Worm (Caenorhabditis elegans) whole organism, midembryonic: Measurements from ENCODE around the gene fbxb-58.

Experiments
- cog-1 ChIP-seq: sonication (generic microtip); optimal IDR thresholded peaks from 2 replicates; lab custom pipeline; 2016; ENCODE audit warnings: missing genetic modification characterization, missing compliant biosample characterization
- flt-1 ChIP-seq: fragments of 200-800 bp; sonication (Bioruptor generic); IDR thresholded peaks from 2 replicates; pipeline ENCODE4 v1.3.6; 2022; ENCODE audit warnings: missing genetic modification characterization, missing compliant biosample characterization
- med-1 ChIP-seq: sonication (generic microtip); optimal IDR thresholded peaks from 2 replicates; lab custom pipeline; 2017; ENCODE audit warnings: missing genetic modification characterization, mild to moderate bottlenecking, missing compliant biosample characterization, antibody characterized with exemption, missing genetic modification reagents; ENCODE audit not compliant: insufficient read depth
- ref-1 ChIP-seq: fragments of 200-800 bp; sonication (Bioruptor generic); conservative IDR thresholded peaks from 2 replicates; pipeline ENCODE4 v1.3.6; 2022; ENCODE audit warnings: missing genetic modification reagents, missing genetic modification characterization, missing compliant biosample characterization
- tab-1 ChIP-seq: fragments of 200-800 bp; sonication (Bioruptor generic); IDR thresholded peaks from 2 replicates; pipeline ENCODE4 v1.3.6; 2022; ENCODE audit warnings: missing genetic modification characterization, missing compliant biosample characterization
- ztf-29 ChIP-seq: fragments of 200-800 bp; sonication (Bioruptor generic); IDR thresholded peaks from 2 replicates; pipeline ENCODE4 v1.3.6; 2022; ENCODE audit warnings: missing genetic modification reagents, missing genetic modification characterization, missing compliant biosample characterization

- TF ChIP-seq med-1 (GFP tag; lab: Kevin White, UChicago) = no peak
- no peak for TF ChIP-seq ztf-29 (GFP tag; lab: Robert Waterston, UW)
- TF ChIP-seq flt-1 (GFP tag; lab: Robert Waterston, UW) = no peak
- TF ChIP-seq ref-1 (GFP tag; lab: Robert Waterston, UW) = no peak
- TF ChIP-seq cog-1 = no peak
- no peak for TF ChIP-seq tab-1
These were observed 40.9 kb upstream of the fbxb-58 start for ce11 chrX:1587082-1587481.
